Worm (Caenorhabditis elegans) whole organism, young adult: ENCODE results near the gene srt-30.

Experiments
- sea-2 ChIP-seq: fragments of 200-800 bp; sonication (Bioruptor generic); IDR thresholded peaks from 2 replicates; pipeline ENCODE4 v1.3.6; 2022; ENCODE audit warnings: missing genetic modification characterization, missing compliant biosample characterization
- snpc-4 ChIP-seq, 5 experiments: fragments of 150-350 bp in 1 of 5; sonication (generic microtip) in 4 of 5; optimal IDR thresholded peaks; 2 replicates each; lab custom pipeline; 2014 to 2018; ENCODE audit warnings: missing genetic modification characterization in 5 of 5, missing biosample characterization in 3 of 5, antibody characterized with exemption in 2 of 5, mild to moderate bottlenecking in 2 of 5, missing compliant biosample characterization in 2 of 5, missing genotype in 2 of 5, moderate library complexity in 2 of 5, missing genetic modification reagents in 1 of 5

DNA sequence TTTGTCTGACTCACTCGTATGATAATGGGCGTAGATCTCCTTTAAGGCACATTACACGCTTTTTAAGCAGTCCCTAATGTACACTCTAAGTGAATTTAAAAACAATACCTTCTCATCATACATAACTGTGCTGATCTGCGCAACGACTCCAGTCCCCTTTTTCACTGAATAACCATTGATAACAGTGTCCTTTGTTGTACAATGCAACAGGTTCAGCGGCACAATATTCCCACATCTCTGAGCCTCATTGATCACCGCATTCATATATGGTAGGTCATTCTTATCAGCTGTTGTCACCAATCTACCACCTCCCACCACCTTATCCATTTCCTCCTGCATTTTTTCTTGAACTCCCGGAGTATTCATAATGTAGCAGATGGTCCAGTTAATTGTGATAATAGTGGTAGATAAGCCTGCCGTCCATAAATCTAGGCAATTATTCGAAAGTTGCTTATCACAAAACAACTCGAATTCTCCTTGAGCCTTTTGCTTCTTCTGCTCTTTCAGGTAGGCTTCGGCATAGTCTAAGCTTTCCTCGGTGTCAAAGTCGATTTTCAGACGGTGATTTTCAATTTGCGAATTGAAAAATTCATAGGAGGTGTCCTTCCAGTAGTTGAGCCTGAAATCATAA, 1.6 kb upstream of the srt-30 start:
- TF ChIP-seq snpc-4 (GFP tag; optimal IDR thresholded peaks at IDR 0.05; lab: Kevin White, UChicago), result no peak
- TF ChIP-seq snpc-4 (tag; optimal IDR thresholded peaks at IDR 0.05; lab: Kevin White, UChicago), result no peak
- TF ChIP-seq sea-2 (GFP tag; lab: Robert Waterston, UW), result no peak
